Fruit fly (Drosophila melanogaster): ENCODE results near the gene CG33271.

The CG33271 gene

dm6 chr3L:11528397-11528923 lies 48.8 kb downstream of the CG33271 start (continued):
- TF ChIP-seq H15 (GFP tag; IDR thresholded peaks at IDR 0.05), result 0 out of 3 replicates have a peak, but pooled peaks have one; percentile 23
- no peak for TF ChIP-seq Stat92E (GFP tag; optimal IDR thresholded peaks at IDR 0.05)
- no peak for TF ChIP-seq CG4854 (GFP tag; optimal IDR thresholded peaks at IDR 0.05)
- TF ChIP-seq CG17186 (GFP tag; optimal IDR thresholded peaks at IDR 0.05), result no peak
- no peak for TF ChIP-seq knrl (GFP tag; IDR thresholded peaks at IDR 0.05; ENCODE audit: partially characterized antibody)
- TF ChIP-seq dpn (GFP tag; optimal IDR thresholded peaks at IDR 0.05), result no peak
- TF ChIP-seq Atf6 (GFP tag; IDR thresholded peaks at IDR 0.05), result peak; percentile 40; the same call in 1 of the 2 replicates
- TF ChIP-seq BEAF-32 (GFP tag; optimal IDR thresholded peaks at IDR 0.05), result no peak
- no peak for TF ChIP-seq ERR (GFP tag; optimal IDR thresholded peaks at IDR 0.05)
- TF ChIP-seq CG8290 (GFP tag; optimal IDR thresholded peaks at IDR 0.05), result no peak
- TF ChIP-seq CG8290 (tag; optimal IDR thresholded peaks at IDR 0.05), result peak in 1 of 2 experiments; percentile 21
- no peak for TF ChIP-seq CG10959 (GFP tag; IDR thresholded peaks at IDR 0.05)
- no peak for TF ChIP-seq HmgD (GFP tag; optimal IDR thresholded peaks at IDR 0.05)
- TF ChIP-seq CG33557 (GFP tag; optimal IDR thresholded peaks at IDR 0.05), result no peak
- TF ChIP-seq CG12744 (GFP tag; optimal IDR thresholded peaks at IDR 0.05), result peak; percentile 1
- TF ChIP-seq CG12071 (GFP tag; optimal IDR thresholded peaks at IDR 0.05), result peak; percentile 42
- no peak for TF ChIP-seq seq (GFP tag; IDR thresholded peaks at IDR 0.05)
- TF ChIP-seq trem (tag; optimal IDR thresholded peaks at IDR 0.05), result no peak
- TF ChIP-seq Gsc (GFP tag; IDR thresholded peaks at IDR 0.05), result no peak
- no peak for TF ChIP-seq row (GFP tag; IDR thresholded peaks at IDR 0.05)
- no peak for TF ChIP-seq Abd-B (GFP tag; optimal IDR thresholded peaks at IDR 0.05)
- TF ChIP-seq pum (GFP tag; optimal IDR thresholded peaks at IDR 0.05), result no peak
- no peak for TF ChIP-seq CG8281 (tag; optimal IDR thresholded peaks at IDR 0.05)
- TF ChIP-seq eve (GFP tag; optimal IDR thresholded peaks at IDR 0.05), result no peak
- no peak for TF ChIP-seq sim (GFP tag; IDR thresholded peaks at IDR 0.05)
- TF ChIP-seq CG6689 (GFP tag; IDR thresholded peaks at IDR 0.05), result no peak
- no peak for TF ChIP-seq Doc3 (GFP tag; IDR thresholded peaks at IDR 0.05; ENCODE audit: partially characterized antibody)
- no peak for TF ChIP-seq disco-r (GFP tag; optimal IDR thresholded peaks at IDR 0.05)
- TF ChIP-seq CG12219 (GFP tag; optimal IDR thresholded peaks at IDR 0.05), result no peak
- TF ChIP-seq dati (GFP tag; IDR thresholded peaks at IDR 0.05), result no peak
- no peak for TF ChIP-seq E2f1 (GFP tag; IDR thresholded peaks at IDR 0.05)
- no peak for TF ChIP-seq ci (GFP tag; IDR thresholded peaks at IDR 0.05)
- TF ChIP-seq peb (GFP tag; IDR thresholded peaks at IDR 0.05), result no peak
- TF ChIP-seq CG12942 (GFP tag; optimal IDR thresholded peaks at IDR 0.05), result no peak
- TF ChIP-seq nerfin-1 (tag; optimal IDR thresholded peaks at IDR 0.05), result no peak
- TF ChIP-seq kah (GFP tag; optimal IDR thresholded peaks at IDR 0.05), result peak; percentile 12
- TF ChIP-seq CG2116 (GFP tag; optimal IDR thresholded peaks at IDR 0.05), result no peak
- peak; percentile 45; the same call in 1 of the 2 replicates for TF ChIP-seq GATAe (GFP tag; conservative IDR thresholded peaks at IDR 0.05)
- no peak for TF ChIP-seq slbo (GFP tag; IDR thresholded peaks at IDR 0.05)
- TF ChIP-seq Ssrp (tag; optimal IDR thresholded peaks at IDR 0.05), result no peak
- no peak for TF ChIP-seq CG4360 (GFP tag; IDR thresholded peaks at IDR 0.05)
- TF ChIP-seq hth (optimal IDR thresholded peaks at IDR 0.05), result no peak
- peak; percentile 17 for TF ChIP-seq MTF-1 (GFP tag; optimal IDR thresholded peaks at IDR 0.05; ENCODE audit: borderline replicate concordance)
- no peak for TF ChIP-seq TFAM (GFP tag; optimal IDR thresholded peaks at IDR 0.05)
- no peak for TF ChIP-seq CG2889 (GFP tag; IDR thresholded peaks at IDR 0.05)
- no peak for TF ChIP-seq CG12236 (GFP tag; optimal IDR thresholded peaks at IDR 0.05)
- TF ChIP-seq ftz-f1 (GFP tag; optimal IDR thresholded peaks at IDR 0.05), result no peak
- TF ChIP-seq Elba2 (GFP tag; optimal IDR thresholded peaks at IDR 0.05), result no peak
- no peak for TF ChIP-seq wor (GFP tag; IDR thresholded peaks at IDR 0.05)
- no peak for TF ChIP-seq B-H2 (GFP tag; optimal IDR thresholded peaks at IDR 0.05)
- no peak for TF ChIP-seq Dad (GFP tag; optimal IDR thresholded peaks at IDR 0.05)
- peak; percentile 21; the same call in 1 of the 2 replicates for TF ChIP-seq chm (GFP tag; IDR thresholded peaks at IDR 0.05)

Data from whole organism, embryonic.